Fruit fly (Drosophila melanogaster): ENCODE measurements around the gene CG32563.

DNA sequence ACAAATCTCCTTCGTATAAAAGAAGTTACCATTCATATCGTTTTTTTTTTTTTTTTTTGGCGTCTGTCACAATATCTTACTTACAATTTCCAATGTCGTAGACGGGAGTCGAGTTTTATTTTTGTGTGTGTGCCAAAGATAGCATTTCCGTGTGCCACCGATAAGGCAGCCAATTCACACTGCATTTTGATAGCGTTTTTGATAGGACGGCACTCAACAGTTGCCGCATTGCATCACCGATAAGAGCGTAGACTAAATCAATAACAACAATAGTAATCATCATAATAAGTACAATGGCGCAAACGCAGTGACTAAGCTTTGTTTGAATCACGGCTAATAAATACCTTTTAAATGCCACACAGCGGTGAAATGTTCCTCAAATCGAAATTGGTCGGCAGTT is 21.8 kb upstream of the CG32563 start:
- no peak for TF ChIP-seq CTCF (optimal IDR thresholded peaks at IDR 0.05)
- no peak for TF ChIP-seq CG8478 (optimal IDR thresholded peaks at IDR 0.05)

Measured in S2 (cell line).